Fruit fly (Drosophila melanogaster): ENCODE measurements around the gene dsx.

DNA sequence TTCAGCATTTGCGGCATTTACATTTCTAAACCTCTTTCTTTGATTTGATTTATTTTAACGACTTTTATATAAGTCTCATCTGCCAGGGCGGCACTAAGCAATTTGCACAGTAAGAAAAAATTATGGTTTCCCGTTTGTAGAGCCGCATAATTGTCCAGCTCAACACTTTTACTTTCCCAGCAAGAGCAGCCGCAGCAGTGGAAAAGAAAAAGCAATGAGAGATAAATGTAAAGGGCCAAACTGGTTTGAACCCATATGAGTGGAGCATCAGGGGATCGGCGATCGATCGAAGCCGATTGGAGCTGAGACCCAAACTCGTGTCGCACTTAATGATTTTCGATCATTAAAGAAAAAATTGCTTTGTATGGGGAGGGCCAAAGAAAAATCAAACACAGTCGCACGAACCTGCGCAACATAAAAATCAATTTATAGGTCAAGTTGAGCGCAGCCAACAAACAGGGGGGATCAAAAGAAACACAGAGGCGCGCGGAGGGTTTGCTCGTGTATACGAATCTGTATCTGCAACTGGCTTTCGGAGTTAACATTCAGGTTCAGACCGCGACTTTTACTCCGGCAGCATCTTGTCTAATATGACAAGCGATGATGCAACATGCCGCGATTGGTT lies 23.7 kb upstream of the dsx start:
- TF ChIP-seq Mnt (GFP tag; optimal IDR thresholded peaks at IDR 0.05): no peak
- no peak for TF ChIP-seq kay (GFP tag; ENCODE audit: borderline replicate concordance)
- TF ChIP-seq toe (GFP tag; optimal IDR thresholded peaks at IDR 0.05): no peak
- TF ChIP-seq pad (GFP tag; optimal IDR thresholded peaks at IDR 0.05): no peak
- no peak for TF ChIP-seq CG5204 (GFP tag; optimal IDR thresholded peaks at IDR 0.05)
